Worm (Caenorhabditis elegans): ENCODE measurements around the gene hil-7.

Gene hil-7

ce11 chrIV:6655747-6656146, 9.6 kb downstream of the hil-7 start:
- peak; percentile 40 for TF ChIP-seq fos-1 (tag; optimal IDR thresholded peaks at IDR 0.05)
- no peak for TF ChIP-seq mbf-1 (tag; optimal IDR thresholded peaks at IDR 0.05)
- TF ChIP-seq sma-3 (GFP tag; optimal IDR thresholded peaks at IDR 0.05) = peak; percentile 44
- TF ChIP-seq nhr-21 (tag; optimal IDR thresholded peaks at IDR 0.05) = peak; percentile 69

ce11 chrIV:6657519-6658031, 11.5 kb downstream of the hil-7 start, which contains the start of gene C01B10.11:
Gene C01B10.11, plus strand, starts transcription at chrIV:6657981.
- no peak for TF ChIP-seq elt-3 (tag; optimal IDR thresholded peaks at IDR 0.05)
- TF ChIP-seq ama-1 (optimal IDR thresholded peaks at IDR 0.05) = no peak
- TF ChIP-seq sma-9 (GFP tag; optimal IDR thresholded peaks at IDR 0.05) = peak; percentile 15
- TF ChIP-seq sma-9 (tag; optimal IDR thresholded peaks at IDR 0.05) = no peak
- TF ChIP-seq dmd-4 (tag; optimal IDR thresholded peaks at IDR 0.05) = no peak
- TF ChIP-seq blmp-1 (tag; optimal IDR thresholded peaks at IDR 0.05; ENCODE audit: insufficient read depth) = peak; percentile 22
- TF ChIP-seq sma-3 (GFP tag; optimal IDR thresholded peaks at IDR 0.05) = peak; percentile 51
- TF ChIP-seq nhr-21 (tag; optimal IDR thresholded peaks at IDR 0.05) = peak; percentile 28
- no peak for TF ChIP-seq unc-55 (GFP tag; optimal IDR thresholded peaks at IDR 0.05)
- peak; percentile 47 for TF ChIP-seq fos-1 (tag; optimal IDR thresholded peaks at IDR 0.05)

- TF ChIP-seq snpc-4 (tag; optimal IDR thresholded peaks at IDR 0.05) = peak; percentile 42
- no peak for TF ChIP-seq sem-4 (tag; optimal IDR thresholded peaks at IDR 0.05)
Measured at ce11 chrIV:6664336-6664735, 18.2 kb downstream of the hil-7 start.

- TF ChIP-seq C34F6.9 (tag; optimal IDR thresholded peaks at IDR 0.05) (no peak), mbf-1 (tag; optimal IDR thresholded peaks at IDR 0.05) (no peak), nhr-25 (tag; optimal IDR thresholded peaks at IDR 0.05) (no peak), ceh-82 (tag; optimal IDR thresholded peaks at IDR 0.05) (no peak), ama-1 (optimal IDR thresholded peaks at IDR 0.05) (no peak), lsy-2 (tag; optimal IDR thresholded peaks at IDR 0.05) (no peak), lin-11 (tag; optimal IDR thresholded peaks at IDR 0.05) (no peak), nhr-10 (tag; optimal IDR thresholded peaks at IDR 0.05) (no peak), nhr-237 (tag; optimal IDR thresholded peaks at IDR 0.05) (no peak)
Measured at ce11 chrIV:6667898-6668297, 21.8 kb downstream of the hil-7 start, which contains the start of gene Y73B6A.1. Gene Y73B6A.1, minus strand, starts transcription at chrIV:6667998.
